Fruit fly (Drosophila melanogaster): Measurements from ENCODE around the gene XNP.

XNP gene

DNA sequence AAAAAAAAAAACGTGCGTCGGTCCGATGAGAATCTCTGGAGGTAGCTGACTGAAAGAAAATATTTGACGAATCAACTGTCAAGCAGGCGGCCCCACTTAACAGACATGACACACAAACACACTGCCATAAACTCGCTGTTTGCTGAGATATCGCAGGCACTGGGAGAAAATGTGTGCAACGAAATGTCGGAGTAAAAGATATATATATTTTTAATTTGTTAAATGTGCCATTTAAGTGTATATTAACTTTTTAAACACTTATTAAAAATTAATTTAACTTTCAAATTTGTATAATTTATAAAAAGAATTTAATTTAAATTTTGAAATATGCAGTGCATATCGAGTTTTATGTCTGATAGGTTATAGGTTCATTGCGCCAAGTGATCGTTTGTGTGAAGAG, 6.5 kb upstream of the XNP start (continued):
- TF ChIP-seq CG10147 (GFP tag; optimal IDR thresholded peaks at IDR 0.05): peak; percentile 33
- no peak for TF ChIP-seq Sry-δ (GFP tag; optimal IDR thresholded peaks at IDR 0.05)
- no peak for TF ChIP-seq insv (GFP tag; optimal IDR thresholded peaks at IDR 0.05)
- peak; percentile 68 for TF ChIP-seq gcm (GFP tag; optimal IDR thresholded peaks at IDR 0.05)
- peak; percentile 68 for TF ChIP-seq CG2875 (GFP tag; optimal IDR thresholded peaks at IDR 0.05)
- no peak for TF ChIP-seq CG16813 (GFP tag; IDR thresholded peaks at IDR 0.05; ENCODE audit: partially characterized antibody)
- TF ChIP-seq CG9876 (GFP tag; optimal IDR thresholded peaks at IDR 0.05): no peak
- TF ChIP-seq CG8478 (optimal IDR thresholded peaks at IDR 0.05): no peak
- no peak for TF ChIP-seq mam (GFP tag; optimal IDR thresholded peaks at IDR 0.05)
- no peak for TF ChIP-seq CG6683 (GFP tag; optimal IDR thresholded peaks at IDR 0.05)
- TF ChIP-seq CG7745 (tag; optimal IDR thresholded peaks at IDR 0.05): no peak
- TF ChIP-seq NFAT (GFP tag; IDR thresholded peaks at IDR 0.05): no peak
- 0 out of 2 replicates have a peak, but pooled peaks have one; percentile 13 for TF ChIP-seq CG10959 (GFP tag; IDR thresholded peaks at IDR 0.05)
- peak; percentile 53 for TF ChIP-seq CG7987 (GFP tag; optimal IDR thresholded peaks at IDR 0.05)
- TF ChIP-seq CG3847 (GFP tag; IDR thresholded peaks at IDR 0.05): no peak
- TF ChIP-seq CG7556 (GFP tag; optimal IDR thresholded peaks at IDR 0.05): peak; percentile 61
- TF ChIP-seq MBD-R2 (GFP tag; IDR thresholded peaks at IDR 0.05): no peak; the same call in 1 of the 2 replicates
- no peak for TF ChIP-seq maf-S (GFP tag; optimal IDR thresholded peaks at IDR 0.05)
- TF ChIP-seq pfk (GFP tag; optimal IDR thresholded peaks at IDR 0.05): no peak
- TF ChIP-seq stc (GFP tag; IDR thresholded peaks at IDR 0.05): peak; percentile 59
- peak in 1 of 2 experiments; percentile 51 for TF ChIP-seq Eip74EF (GFP tag; optimal IDR thresholded peaks at IDR 0.05)
- peak; percentile 55; the same call in 1 of the 2 replicates for TF ChIP-seq CG14441 (GFP tag; IDR thresholded peaks at IDR 0.05)
- no peak for TF ChIP-seq CG4282 (GFP tag; optimal IDR thresholded peaks at IDR 0.05)
- TF ChIP-seq CoRest (tag; optimal IDR thresholded peaks at IDR 0.05): peak; percentile 36
- peak; percentile 48 for TF ChIP-seq MTF-1 (GFP tag; optimal IDR thresholded peaks at IDR 0.05; ENCODE audit: borderline replicate concordance)
- TF ChIP-seq hkb (optimal IDR thresholded peaks at IDR 0.05): no peak
- TF ChIP-seq hkb (GFP tag; IDR thresholded peaks at IDR 0.05): peak; percentile 71
- peak; percentile 52; the same call in 2 of the 3 replicates for TF ChIP-seq Aef1 (GFP tag; IDR thresholded peaks at IDR 0.05)
- TF ChIP-seq BEAF-32 (GFP tag; optimal IDR thresholded peaks at IDR 0.05): no peak
- TF ChIP-seq scrt (GFP tag; optimal IDR thresholded peaks at IDR 0.05): peak; percentile 35
- no peak for TF ChIP-seq YL-1 (GFP tag; optimal IDR thresholded peaks at IDR 0.05)
- no peak for TF ChIP-seq CG3163 (GFP tag; optimal IDR thresholded peaks at IDR 0.05)
- no peak for TF ChIP-seq peb (GFP tag; IDR thresholded peaks at IDR 0.05)
- no peak for TF ChIP-seq jing (GFP tag; optimal IDR thresholded peaks at IDR 0.05)
- TF ChIP-seq CG17568 (GFP tag; optimal IDR thresholded peaks at IDR 0.05): no peak
- TF ChIP-seq CG31224 (GFP tag; IDR thresholded peaks at IDR 0.05): 0 out of 2 replicates have a peak, but pooled peaks have one; percentile 7
- TF ChIP-seq CG8765 (GFP tag; IDR thresholded peaks at IDR 0.05): no peak
- TF ChIP-seq CG1603 (tag; optimal IDR thresholded peaks at IDR 0.05): peak; percentile 23
- no peak for TF ChIP-seq Ets97D (GFP tag; optimal IDR thresholded peaks at IDR 0.05)
- TF ChIP-seq Neu2 (GFP tag; optimal IDR thresholded peaks at IDR 0.05; ENCODE audit: borderline replicate concordance): no peak
- no peak for TF ChIP-seq Usf (GFP tag; optimal IDR thresholded peaks at IDR 0.05)
- TF ChIP-seq CG43689 (GFP tag; IDR thresholded peaks at IDR 0.05): 0 out of 2 replicates have a peak, but pooled peaks have one; percentile 54
- TF ChIP-seq CG10274 (GFP tag; optimal IDR thresholded peaks at IDR 0.05): no peak
- TF ChIP-seq tgo (GFP tag; IDR thresholded peaks at IDR 0.05): peak; percentile 65
- peak; percentile 6 for TF ChIP-seq CG8281 (tag; optimal IDR thresholded peaks at IDR 0.05)
- peak; percentile 46; the same call in 2 of the 3 replicates for TF ChIP-seq CG14050 (GFP tag; IDR thresholded peaks at IDR 0.05)
- TF ChIP-seq CG13775 (GFP tag; optimal IDR thresholded peaks at IDR 0.05): peak; percentile 39
- TF ChIP-seq CG9609 (GFP tag; optimal IDR thresholded peaks at IDR 0.05): no peak
- TF ChIP-seq sr (GFP tag; IDR thresholded peaks at IDR 0.05): no peak
- TF ChIP-seq crol (GFP tag; IDR thresholded peaks at IDR 0.05): no peak
- no peak for TF ChIP-seq Dad (GFP tag; optimal IDR thresholded peaks at IDR 0.05)

Measured in whole organism, embryonic.